Worm (Caenorhabditis elegans): ENCODE results near the gene ZK899.3.

ZK899.3 gene

ce11 chrX:9446177-9446694, 6.7 kb upstream of the ZK899.3 start, which contains the start of gene ZK899.1:
ZK899.1 (plus strand) TSS chrX:9446644.
- peak; percentile 49 for TF ChIP-seq elt-2 (tag; optimal IDR thresholded peaks at IDR 0.05)
- no peak for TF ChIP-seq fax-1 (tag; optimal IDR thresholded peaks at IDR 0.05)

- TF ChIP-seq ceh-45 (GFP tag; IDR thresholded peaks at IDR 0.05), result no peak
- no peak for TF ChIP-seq hlh-8 (tag; optimal IDR thresholded peaks at IDR 0.05)
- no peak for TF ChIP-seq pax-1 (tag; optimal IDR thresholded peaks at IDR 0.05)
- TF ChIP-seq T23F11.4 (GFP tag; optimal IDR thresholded peaks at IDR 0.05), result no peak
- no peak for TF ChIP-seq K02D7.2 (tag; optimal IDR thresholded peaks at IDR 0.05)
- TF ChIP-seq dmd-4 (tag; optimal IDR thresholded peaks at IDR 0.05; ENCODE audit: borderline replicate concordance), result no peak
- TF ChIP-seq gmeb-2 (tag; optimal IDR thresholded peaks at IDR 0.05), result no peak
- TF ChIP-seq ceh-18 (tag; optimal IDR thresholded peaks at IDR 0.05), result no peak
- TF ChIP-seq lin-11 (tag; optimal IDR thresholded peaks at IDR 0.05), result no peak
- TF ChIP-seq lim-6 (tag; optimal IDR thresholded peaks at IDR 0.05), result no peak
- TF ChIP-seq ceh-34 (tag; optimal IDR thresholded peaks at IDR 0.05), result no peak
- no peak for TF ChIP-seq sox-2 (GFP tag; IDR thresholded peaks at IDR 0.05)
- no peak for TF ChIP-seq tbx-2 (tag; optimal IDR thresholded peaks at IDR 0.05)
- TF ChIP-seq ztf-16 (tag; optimal IDR thresholded peaks at IDR 0.05), result no peak
- no peak for TF ChIP-seq syd-9 (tag; optimal IDR thresholded peaks at IDR 0.05)
- TF ChIP-seq hlh-6 (tag; optimal IDR thresholded peaks at IDR 0.05), result no peak
- TF ChIP-seq fkh-10 (GFP tag; optimal IDR thresholded peaks at IDR 0.05), result no peak
- TF ChIP-seq ceh-6 (GFP tag; optimal IDR thresholded peaks at IDR 0.05), result no peak
- TF ChIP-seq hlh-13 (GFP tag; optimal IDR thresholded peaks at IDR 0.05), result no peak
Observed at ce11 chrX:9449330-9449729, 3.6 kb upstream of the ZK899.3 start, which contains the start of gene ZK899.7. ZK899.7 (minus strand) TSS chrX:9449430.

ce11 chrX:9451944-9452453, 949 bp upstream of the ZK899.3 start, which contains the start of gene ZK899.2:
ZK899.2 (minus strand) TSS chrX:9451994.
- TF ChIP-seq hlh-13 (GFP tag; optimal IDR thresholded peaks at IDR 0.05) (no peak), ceh-22 (tag; optimal IDR thresholded peaks at IDR 0.05) (no peak), syd-9 (tag; optimal IDR thresholded peaks at IDR 0.05) (no peak), hlh-8 (tag; optimal IDR thresholded peaks at IDR 0.05) (no peak), rnt-1 (tag; optimal IDR thresholded peaks at IDR 0.05) (no peak), ceh-2 (tag; optimal IDR thresholded peaks at IDR 0.05) (no peak)

ce11 chrX:9456579-9456978, 3.6 kb downstream of the ZK899.3 start:
- TF ChIP-seq T23F11.4 (GFP tag; optimal IDR thresholded peaks at IDR 0.05) (no peak), ceh-14 (tag; optimal IDR thresholded peaks at IDR 0.05) (no peak), fax-1 (tag; optimal IDR thresholded peaks at IDR 0.05) (no peak), ceh-30 (tag; optimal IDR thresholded peaks at IDR 0.05) (no peak), dve-1 (tag; optimal IDR thresholded peaks at IDR 0.05) (no peak), ama-1 (optimal IDR thresholded peaks at IDR 0.05) (no peak), sox-4 (tag; optimal IDR thresholded peaks at IDR 0.05) (no peak), unc-55 (GFP tag; optimal IDR thresholded peaks at IDR 0.05) (no peak), lim-6 (tag; optimal IDR thresholded peaks at IDR 0.05) (no peak), gmeb-2 (tag; optimal IDR thresholded peaks at IDR 0.05) (no peak), ceh-31 (tag; optimal IDR thresholded peaks at IDR 0.05) (no peak), ceh-9 (tag; optimal IDR thresholded peaks at IDR 0.05) (no peak), Y22D7AL.16 (tag; optimal IDR thresholded peaks at IDR 0.05) (no peak), sox-2 (GFP tag; IDR thresholded peaks at IDR 0.05) (no peak), hlh-13 (GFP tag; optimal IDR thresholded peaks at IDR 0.05) (no peak), ceh-48 (tag; optimal IDR thresholded peaks at IDR 0.05) (no peak), ztf-16 (tag; optimal IDR thresholded peaks at IDR 0.05) (no peak)

ce11 chrX:9458142-9458541, 5.2 kb downstream of the ZK899.3 start, which contains the start of gene tba-8:
tba-8 (minus strand) TSS chrX:9458348.
- TF ChIP-seq mec-3 (tag; optimal IDR thresholded peaks at IDR 0.05; ENCODE audit: borderline replicate concordance), result no peak
- TF ChIP-seq pag-3 (tag; optimal IDR thresholded peaks at IDR 0.05; ENCODE audit: borderline replicate concordance), result no peak
- no peak for TF ChIP-seq ceh-18 (tag; optimal IDR thresholded peaks at IDR 0.05)
- no peak for TF ChIP-seq gmeb-2 (tag; optimal IDR thresholded peaks at IDR 0.05)
- TF ChIP-seq tbx-7 (tag; optimal IDR thresholded peaks at IDR 0.05), result no peak
- no peak for TF ChIP-seq pax-1 (tag; optimal IDR thresholded peaks at IDR 0.05)
- TF ChIP-seq ceh-48 (tag; optimal IDR thresholded peaks at IDR 0.05), result no peak
- no peak for TF ChIP-seq unc-3 (GFP tag; conservative IDR thresholded peaks at IDR 0.05)
- TF ChIP-seq unc-3 (tag; optimal IDR thresholded peaks at IDR 0.05), result no peak
- no peak for TF ChIP-seq C08G9.2 (tag; optimal IDR thresholded peaks at IDR 0.05)
- TF ChIP-seq Y22D7AL.16 (tag; optimal IDR thresholded peaks at IDR 0.05), result no peak
- no peak for TF ChIP-seq hlh-6 (tag; optimal IDR thresholded peaks at IDR 0.05)

Measured in whole organism, late embryonic.